Fruit fly (Drosophila melanogaster) whole organism, wandering third instar larva: Measurements from ENCODE around the gene VhaAC39-1.

Source experiments
- Hr78 ChIP-seq: fragments of >200 bp; optimal IDR thresholded peaks from 2 replicates; lab custom pipeline; 2017; ENCODE audit warnings: missing biosample characterization, missing genetic modification characterization
- Vsx2 ChIP-seq: fragments of 200-300, 225-300 bp; sonication (Bioruptor generic); optimal IDR thresholded peaks from 2 replicates; lab custom pipeline; 2018; ENCODE audit warnings: missing biosample characterization, missing genetic modification characterization; ENCODE audit not compliant: partially characterized antibody
- dmrt93B ChIP-seq: fragments of 200-800 bp; sonication (Bioruptor generic); optimal IDR thresholded peaks from 2 replicates; lab custom pipeline; 2018; ENCODE audit warnings: missing biosample characterization, mild to moderate bottlenecking, missing genetic modification characterization
- foxo ChIP-seq, 2 experiments: fragments of 200-800 bp; sonication (Bioruptor generic); optimal IDR thresholded peaks; 2 replicates in 1 of 2; 3 replicates in 1 of 2; lab custom pipeline; 2016 to 2017; ENCODE audit warnings: missing biosample characterization in 2 of 2, missing genetic modification characterization in 2 of 2
- h ChIP-seq: fragments of 200-800 bp; sonication (Bioruptor generic); optimal IDR thresholded peaks from 3 replicates; lab custom pipeline; 2016; ENCODE audit warnings: missing biosample characterization, mild to moderate bottlenecking, missing genetic modification characterization
- lola ChIP-seq: fragments of >200 bp; optimal IDR thresholded peaks from 2 replicates; lab custom pipeline; 2017; ENCODE audit warnings: missing biosample characterization, missing genetic modification characterization
- pan ChIP-seq: fragments of >200 bp; optimal IDR thresholded peaks from 2 replicates; lab custom pipeline; 2017

dm6 chrX:3861183-3861582, 19.4 kb upstream of the VhaAC39-1 start:
- TF ChIP-seq dmrt93B (GFP tag; lab: Kevin White, UChicago) (no peak), Hr78 (GFP tag; lab: Kevin White, UChicago) (no peak), lola (GFP tag; lab: Kevin White, UChicago) (no peak), pan (no peak), Vsx2 (GFP tag; lab: Kevin White, UChicago) (no peak), foxo (GFP tag; optimal IDR thresholded peaks at IDR 0.05; lab: Kevin White, UChicago) (no peak), h (GFP tag; lab: Kevin White, UChicago) (no peak)
